Fruit fly (Drosophila melanogaster) whole organism, embryonic: ENCODE results near the gene CG15814.

Experiments
- Atf3 ChIP-seq: fragments of 200-800 bp; sonication (Bioruptor generic); optimal IDR thresholded peaks from 3 replicates; lab custom pipeline; 2016; ENCODE audit warnings: missing biosample characterization, missing genetic modification characterization
- Atf6 ChIP-seq: fragments of 200-800 bp; sonication (Bioruptor generic); IDR thresholded peaks from 2 replicates; pipeline ENCODE4 v1.3.6; 2022; ENCODE audit warnings: missing biosample characterization, missing genetic modification characterization
- CG10147 ChIP-seq: fragments of 200-800 bp; sonication (Bioruptor generic); optimal IDR thresholded peaks from 2 replicates; lab custom pipeline; 2019; ENCODE audit warnings: missing biosample characterization, mild to moderate bottlenecking, missing genetic modification characterization, moderate library complexity
- CG10209 ChIP-seq: fragments of 200-800 bp; sonication (Bioruptor generic); optimal IDR thresholded peaks from 3 replicates; lab custom pipeline; 2017; ENCODE audit warnings: missing biosample characterization, mild to moderate bottlenecking, missing genetic modification characterization, missing genetic modification reagents
- CG10462 ChIP-seq: fragments of 200-800 bp; sonication (Bioruptor generic); optimal IDR thresholded peaks from 2 replicates; lab custom pipeline; 2016; ENCODE audit warnings: missing biosample characterization, missing genetic modification characterization
- CG11560 ChIP-seq: fragments of 200-800 bp; sonication (Bioruptor generic); IDR thresholded peaks from 3 replicates; pipeline ENCODE4 v1.3.6; 2022; ENCODE audit warnings: missing biosample characterization, missing genetic modification characterization
- CG11723 ChIP-seq: fragments of 200-800 bp; sonication (Bioruptor generic); optimal IDR thresholded peaks from 2 replicates; lab custom pipeline; 2017; ENCODE audit warnings: missing biosample characterization, mild to moderate bottlenecking, missing genetic modification characterization
- CG14050 ChIP-seq: fragments of 200-800 bp; sonication (Bioruptor generic); IDR thresholded peaks from 3 replicates; pipeline ENCODE4 v1.3.6; 2022; ENCODE audit warnings: missing biosample characterization, missing genetic modification characterization
- CG18619 ChIP-seq: fragments of 200-800 bp; sonication (Bioruptor generic); optimal IDR thresholded peaks from 3 replicates; lab custom pipeline; 2017; ENCODE audit warnings: missing biosample characterization, mild to moderate bottlenecking, missing genetic modification characterization
- CG18764 ChIP-seq: fragments of 200-800 bp; sonication (Bioruptor generic); optimal IDR thresholded peaks from 3 replicates; lab custom pipeline; 2016; ENCODE audit warnings: missing biosample characterization, missing genetic modification characterization
- CG2199 ChIP-seq: fragments of 200-800 bp; sonication (Bioruptor generic); IDR thresholded peaks from 3 replicates; pipeline ENCODE4 v1.3.6; 2022; ENCODE audit warnings: missing biosample characterization, missing genetic modification characterization
- CG32767 ChIP-seq: fragments of 200-800 bp; sonication (Bioruptor generic); IDR thresholded peaks from 2 replicates; pipeline ENCODE4 v1.3.6; 2022; ENCODE audit warnings: missing biosample characterization, missing genetic modification characterization
- CG42726 ChIP-seq: fragments of 200-800 bp; sonication (Bioruptor generic); IDR thresholded peaks from 2 replicates; pipeline ENCODE4 v1.3.6; 2022; ENCODE audit warnings: missing biosample characterization, missing genetic modification characterization; ENCODE audit not compliant: partially characterized antibody
- CG4282 ChIP-seq: fragments of 200-800 bp; sonication (Bioruptor generic); optimal IDR thresholded peaks from 2 replicates; lab custom pipeline; 2016; ENCODE audit warnings: missing biosample characterization, missing genetic modification characterization
- CG43689 ChIP-seq: fragments of 200-800 bp; sonication (Bioruptor generic); IDR thresholded peaks from 2 replicates; pipeline ENCODE4 v1.3.6; 2022; ENCODE audit warnings: missing biosample characterization, missing genetic modification characterization
- CG7357 ChIP-seq: fragments of 200-800 bp; sonication (Bioruptor generic); IDR thresholded peaks from 3 replicates; pipeline ENCODE4 v1.3.6; 2022; ENCODE audit warnings: missing biosample characterization, missing genetic modification characterization
- CG7745 ChIP-seq: fragments of 200-800 bp; sonication (Bioruptor generic); optimal IDR thresholded peaks from 2 replicates; lab custom pipeline; 2018; ENCODE audit warnings: missing biosample characterization, mild to moderate bottlenecking, missing genetic modification characterization, moderate library complexity
- CG8359 ChIP-seq: fragments of 200-800 bp; sonication (Bioruptor generic); optimal IDR thresholded peaks from 2 replicates; lab custom pipeline; 2017; ENCODE audit warnings: missing biosample characterization, mild to moderate bottlenecking, missing genetic modification characterization, borderline replicate concordance
- CG8944 ChIP-seq: fragments of 200-800 bp; sonication (Bioruptor generic); optimal IDR thresholded peaks from 3 replicates; lab custom pipeline; 2016; ENCODE audit warnings: missing biosample characterization, missing genetic modification characterization
- D ChIP-seq, 2 experiments: fragments of 200-800 bp in 1 of 2; fragments of >200 bp in 1 of 2; sonication (Bioruptor generic) in 1 of 2; optimal IDR thresholded peaks; 2 replicates in 1 of 2; 3 replicates in 1 of 2; lab custom pipeline; 2017; ENCODE audit warnings: mild to moderate bottlenecking in 1 of 2, missing biosample characterization in 1 of 2, missing genetic modification characterization in 1 of 2, missing genetic modification reagents in 1 of 2
- Dp ChIP-seq: fragments of 200-800 bp; sonication (Bioruptor generic); optimal IDR thresholded peaks from 2 replicates; lab custom pipeline; 2018; ENCODE audit warnings: missing biosample characterization, mild to moderate bottlenecking, missing genetic modification characterization, moderate library complexity
- Drgx ChIP-seq: fragments of 200-800 bp; sonication (Bioruptor generic); IDR thresholded peaks from 2 replicates; pipeline ENCODE4 v1.3.6; 2022; ENCODE audit warnings: missing biosample characterization, missing genetic modification characterization
- Ets97D ChIP-seq: fragments of 200-800 bp; sonication (Bioruptor generic); optimal IDR thresholded peaks from 3 replicates; lab custom pipeline; 2016; ENCODE audit warnings: missing biosample characterization, missing genetic modification characterization
- Lim3 ChIP-seq: fragments of 200-800 bp; sonication (Bioruptor generic); IDR thresholded peaks from 2 replicates; pipeline ENCODE4 v1.3.6; 2022; ENCODE audit warnings: missing biosample characterization, missing genetic modification characterization
- MESR4 ChIP-seq: fragments of 200-800 bp; sonication (Bioruptor generic); optimal IDR thresholded peaks from 2 replicates; lab custom pipeline; 2018; ENCODE audit warnings: missing biosample characterization, mild to moderate bottlenecking, missing genetic modification characterization, moderate library complexity
- MTF-1 ChIP-seq: fragments of 200-800 bp; sonication (Bioruptor generic); optimal IDR thresholded peaks from 2 replicates; lab custom pipeline; 2018; ENCODE audit warnings: missing biosample characterization, mild to moderate bottlenecking, missing genetic modification characterization, borderline replicate concordance
- NC2α ChIP-seq: fragments of 200-800 bp; sonication (Bioruptor generic); optimal IDR thresholded peaks from 2 replicates; lab custom pipeline; 2016; ENCODE audit warnings: missing biosample characterization, missing genetic modification characterization
- Sox100B ChIP-seq: fragments of 200-800 bp; sonication (Bioruptor generic); optimal IDR thresholded peaks from 3 replicates; lab custom pipeline; 2018; ENCODE audit warnings: missing biosample characterization, mild to moderate bottlenecking, missing genetic modification characterization
- Stat92E ChIP-seq, 3 experiments: fragments of >200 bp in 2 of 3; fragments of 200-800 bp in 1 of 3; sonication (Bioruptor generic) in 1 of 3; optimal IDR thresholded peaks; 2 replicates each; lab custom pipeline; 2017 to 2019; ENCODE audit warnings: missing biosample characterization in 3 of 3, missing genetic modification characterization in 3 of 3, mild to moderate bottlenecking in 1 of 3, moderate library complexity in 1 of 3
- Vsx1 ChIP-seq: fragments of 200-800 bp; sonication (Bioruptor generic); optimal IDR thresholded peaks from 2 replicates; lab custom pipeline; 2017; ENCODE audit warnings: missing biosample characterization, mild to moderate bottlenecking, missing genetic modification characterization, missing genetic modification reagents
- bigmax ChIP-seq: fragments of 200-800 bp; sonication (Bioruptor generic); optimal IDR thresholded peaks from 2 replicates; lab custom pipeline; 2018; ENCODE audit warnings: missing biosample characterization, mild to moderate bottlenecking, missing genetic modification characterization
- corto ChIP-seq: fragments of 200-800 bp; sonication (Bioruptor generic); optimal IDR thresholded peaks from 2 replicates; lab custom pipeline; 2016; ENCODE audit warnings: missing biosample characterization, mild to moderate bottlenecking, missing genetic modification characterization, moderate library complexity
- dm ChIP-seq: fragments of 200-800 bp; sonication (Bioruptor generic); optimal IDR thresholded peaks from 3 replicates; lab custom pipeline; 2016; ENCODE audit warnings: missing biosample characterization, missing genetic modification characterization
- emc ChIP-seq: fragments of 200-800 bp; sonication (Bioruptor generic); optimal IDR thresholded peaks from 2 replicates; lab custom pipeline; 2016; ENCODE audit warnings: missing biosample characterization, missing genetic modification characterization
- exex ChIP-seq: fragments of 200-800 bp; sonication (Bioruptor generic); optimal IDR thresholded peaks from 4 replicates; lab custom pipeline; 2018; ENCODE audit warnings: missing biosample characterization, mild to moderate bottlenecking, missing genetic modification characterization, moderate library complexity
- grau ChIP-seq: fragments of 200-800 bp; optimal IDR thresholded peaks from 3 replicates; lab custom pipeline; 2019; ENCODE audit warnings: missing biosample characterization, mild to moderate bottlenecking, missing genetic modification characterization, moderate library complexity
- grn ChIP-seq: fragments of 200-800 bp; sonication (Bioruptor generic); optimal IDR thresholded peaks from 3 replicates; lab custom pipeline; 2017; ENCODE audit warnings: missing biosample characterization, missing genetic modification characterization
- gsb ChIP-seq: fragments of 200-800 bp; sonication (Bioruptor generic); IDR thresholded peaks from 2 replicates; pipeline ENCODE4 v1.3.6; 2022; ENCODE audit warnings: missing biosample characterization, missing genetic modification characterization
- gt ChIP-seq: fragments of 200-800 bp; sonication (Bioruptor generic); IDR thresholded peaks from 2 replicates; pipeline ENCODE4 v1.3.6; 2022; ENCODE audit warnings: missing biosample characterization, missing genetic modification characterization
- klu ChIP-seq: fragments of 200-800 bp; sonication (Bioruptor generic); IDR thresholded peaks from 2 replicates; pipeline ENCODE4 v1.3.6; 2022; ENCODE audit warnings: missing biosample characterization, missing genetic modification characterization
- lab ChIP-seq: fragments of 200-800 bp; sonication (Bioruptor generic); optimal IDR thresholded peaks from 3 replicates; lab custom pipeline; 2017; ENCODE audit warnings: missing biosample characterization, missing genetic modification characterization, mild to moderate bottlenecking, moderate library complexity, missing genetic modification reagents
- mam ChIP-seq: fragments of 200-800 bp; sonication (Bioruptor generic); optimal IDR thresholded peaks from 3 replicates; lab custom pipeline; 2016; ENCODE audit warnings: missing biosample characterization, missing genetic modification characterization
- otp ChIP-seq: fragments of 200-800 bp; sonication (Bioruptor generic); IDR thresholded peaks from 3 replicates; pipeline ENCODE4, ENCODE4 v1.3.6; 2022; ENCODE audit warnings: missing biosample characterization, missing genetic modification characterization
- slbo ChIP-seq: fragments of 200-800 bp; sonication (Bioruptor generic); IDR thresholded peaks from 2 replicates; pipeline ENCODE4 v1.3.6; 2022; ENCODE audit warnings: missing biosample characterization, missing genetic modification characterization
- sna ChIP-seq: fragments of 200-800 bp; sonication (Bioruptor generic); IDR thresholded peaks from 2 replicates; pipeline ENCODE4 v1.3.6; 2022; ENCODE audit warnings: missing biosample characterization, missing genetic modification characterization; ENCODE audit not compliant: partially characterized antibody
- stc ChIP-seq: fragments of 200-800 bp; sonication (Bioruptor generic); IDR thresholded peaks from 2 replicates; pipeline ENCODE4 v1.3.6; 2022; ENCODE audit warnings: missing biosample characterization, missing genetic modification characterization
- trh ChIP-seq: fragments of 200-800 bp; sonication (Bioruptor generic); optimal IDR thresholded peaks from 2 replicates; lab custom pipeline; 2016; ENCODE audit warnings: missing biosample characterization, missing genetic modification characterization
- wek ChIP-seq: fragments of 200-800 bp; sonication (Bioruptor generic); optimal IDR thresholded peaks from 3 replicates; lab custom pipeline; 2018; ENCODE audit warnings: missing biosample characterization, mild to moderate bottlenecking, missing genetic modification characterization, moderate library complexity
- zen ChIP-seq: fragments of 200-800 bp; sonication (Bioruptor generic); optimal IDR thresholded peaks from 3 replicates; lab custom pipeline; 2018; ENCODE audit warnings: missing biosample characterization, mild to moderate bottlenecking, missing genetic modification characterization, moderate library complexity

The CG15814 gene

DNA sequence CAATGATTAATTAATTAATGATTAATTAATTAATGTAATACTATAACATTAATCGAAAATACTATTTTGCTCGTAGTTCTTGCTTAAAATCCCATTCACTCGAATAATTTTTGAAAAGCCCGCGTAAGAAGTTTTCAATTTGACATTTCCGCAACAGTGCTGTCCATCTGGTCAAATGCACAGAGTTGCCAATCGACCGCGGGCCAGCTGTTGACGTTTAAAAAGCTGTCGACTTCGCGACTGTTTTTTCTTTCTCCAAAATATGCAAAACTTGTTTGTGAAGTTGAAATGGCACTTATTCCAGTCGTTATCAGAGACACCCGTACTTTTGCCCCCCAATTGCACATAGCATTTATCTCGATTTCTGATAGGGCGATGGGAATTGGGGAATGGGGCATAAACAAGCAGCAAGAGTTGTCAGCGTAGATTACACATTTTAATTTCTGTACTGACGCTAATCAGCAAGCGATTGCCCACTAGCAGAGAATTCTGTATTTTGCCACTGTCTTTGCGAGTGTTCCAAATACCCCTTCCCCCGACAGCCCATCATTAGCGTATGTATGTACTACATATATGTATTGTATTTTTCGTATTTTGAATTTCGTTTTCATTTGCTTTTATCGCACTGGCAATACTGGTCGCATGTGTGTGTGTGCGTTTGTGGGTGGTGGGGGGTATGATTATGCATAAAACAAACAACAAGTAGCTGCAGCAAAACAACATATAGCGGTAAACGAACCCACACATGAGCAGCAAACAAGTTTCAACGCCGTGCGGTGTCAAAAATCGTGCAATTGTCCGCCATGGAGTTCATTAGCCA lies 6.5 kb upstream of the CG15814 start, which contains the start of gene Srx (continued):
- TF ChIP-seq CG7745 (tag; lab: Kevin White, UChicago) (no peak), dm (GFP tag; lab: Kevin White, UChicago) (no peak), CG18764 (GFP tag; lab: Kevin White, UChicago) (no peak), gt (GFP tag; lab: Robert Waterston, UW) (no peak), slbo (GFP tag; lab: Robert Waterston, UW) (0 out of 2 replicates have a peak, but pooled peaks have one; percentile 17), MESR4 (GFP tag; lab: Kevin White, UChicago) (peak; percentile 23), CG7357 (GFP tag; lab: Robert Waterston, UW) (no peak), CG10209 (GFP tag; lab: Kevin White, UChicago) (peak; percentile 15), Lim3 (GFP tag; lab: Robert Waterston, UW) (no peak), NC2α (GFP tag; lab: Kevin White, UChicago) (no peak), grau (tag; lab: Kevin White, UChicago) (peak; percentile 5), CG8944 (GFP tag; lab: Kevin White, UChicago) (no peak), CG11560 (tag; lab: Robert Waterston, UW) (no peak), gsb (no peak), Sox100B (GFP tag; lab: Kevin White, UChicago) (no peak), otp (no peak), CG11723 (GFP tag; lab: Kevin White, UChicago) (no peak), klu (GFP tag; lab: Robert Waterston, UW) (no peak), lab (GFP tag; lab: Kevin White, UChicago) (no peak), Atf3 (GFP tag; lab: Kevin White, UChicago) (no peak), CG10462 (GFP tag; lab: Kevin White, UChicago) (no peak), CG32767 (no peak), wek (GFP tag; lab: Kevin White, UChicago) (no peak), CG43689 (GFP tag; lab: Robert Waterston, UW) (no peak), sna (no peak), CG2199 (GFP tag; lab: Robert Waterston, UW) (no peak), Vsx1 (GFP tag; lab: Kevin White, UChicago) (no peak), D (optimal IDR thresholded peaks at IDR 0.05; lab: Kevin White, UChicago) (no peak), D (GFP tag; optimal IDR thresholded peaks at IDR 0.05; lab: Kevin White, UChicago) (no peak), Stat92E (GFP tag; optimal IDR thresholded peaks at IDR 0.05; lab: Kevin White, UChicago) (no peak), emc (GFP tag; lab: Kevin White, UChicago) (no peak), exex (peak; percentile 50), corto (GFP tag; lab: Kevin White, UChicago) (no peak), Dp (peak; percentile 86), MTF-1 (GFP tag; lab: Kevin White, UChicago) (no peak), CG4282 (no peak), Atf6 (GFP tag; lab: Robert Waterston, UW) (no peak), bigmax (GFP tag; lab: Kevin White, UChicago) (no peak), Ets97D (peak; percentile 66), CG14050 (no peak), CG18619 (GFP tag; lab: Kevin White, UChicago) (no peak), mam (peak; percentile 38), CG42726 (GFP tag; lab: Robert Waterston, UW) (no peak), stc (GFP tag; lab: Robert Waterston, UW) (no peak), CG10147 (GFP tag; lab: Kevin White, UChicago) (no peak), Drgx (GFP tag; lab: Robert Waterston, UW) (peak; percentile 39; the same call in 1 of the 2 replicates), CG8359 (no peak), zen (tag; lab: Kevin White, UChicago) (no peak), grn (GFP tag; lab: Kevin White, UChicago) (no peak), trh (GFP tag; lab: Kevin White, UChicago) (no peak)
